Fruit fly (Drosophila melanogaster) whole organism, embryonic: ENCODE measurements around the gene sif.

Experiments used
- Antp ChIP-seq: fragments of 200-800 bp; sonication (Bioruptor generic); optimal IDR thresholded peaks from 3 replicates; lab custom pipeline; 2016; ENCODE audit warnings: missing biosample characterization, missing genetic modification characterization
- Atf6 ChIP-seq: fragments of 200-800 bp; sonication (Bioruptor generic); IDR thresholded peaks from 2 replicates; pipeline ENCODE4 v1.3.6; 2022; ENCODE audit warnings: missing biosample characterization, missing genetic modification characterization
- Bdp1 ChIP-seq: fragments of 200-800 bp; sonication (Bioruptor generic); optimal IDR thresholded peaks from 3 replicates; lab custom pipeline; 2016; ENCODE audit warnings: missing biosample characterization, missing genetic modification characterization
- CG10274 ChIP-seq: fragments of 200-800 bp; sonication (Bioruptor generic); optimal IDR thresholded peaks from 3 replicates; lab custom pipeline; 2017; ENCODE audit warnings: missing biosample characterization, mild to moderate bottlenecking, missing genetic modification characterization
- CG10431 ChIP-seq: fragments of 200-800 bp; sonication (Bioruptor generic); optimal IDR thresholded peaks from 3 replicates; lab custom pipeline; 2018; ENCODE audit warnings: missing biosample characterization, mild to moderate bottlenecking, missing genetic modification characterization
- CG12391 ChIP-seq: fragments of 200-800 bp; sonication (Bioruptor generic); optimal IDR thresholded peaks from 3 replicates; lab custom pipeline; 2018; ENCODE audit warnings: missing biosample characterization, mild to moderate bottlenecking, missing genetic modification characterization, moderate library complexity
- CG17186 ChIP-seq: fragments of 200-800 bp; sonication (Bioruptor generic); optimal IDR thresholded peaks from 3 replicates; lab custom pipeline; 2017; ENCODE audit warnings: missing biosample characterization, missing genetic modification reagents, missing genetic modification characterization
- CG17912 ChIP-seq: fragments of 200-800 bp; sonication (Bioruptor generic); optimal IDR thresholded peaks from 2 replicates; lab custom pipeline; 2018; ENCODE audit warnings: missing biosample characterization, mild to moderate bottlenecking, missing genetic modification characterization
- CG1832 ChIP-seq: fragments of 200-800 bp; sonication (Bioruptor generic); optimal IDR thresholded peaks from 2 replicates; lab custom pipeline; 2017; ENCODE audit warnings: missing biosample characterization, mild to moderate bottlenecking, missing genetic modification characterization, inconsistent platforms
- CG2116 ChIP-seq: fragments of 200-800 bp; sonication (Bioruptor generic); optimal IDR thresholded peaks from 3 replicates; lab custom pipeline; 2018; ENCODE audit warnings: missing biosample characterization, mild to moderate bottlenecking, missing genetic modification characterization
- CG2120 ChIP-seq: fragments of 200-800 bp; sonication (Bioruptor generic); optimal IDR thresholded peaks from 3 replicates; lab custom pipeline; 2016; ENCODE audit warnings: missing biosample characterization, missing genetic modification characterization
- CG2712 ChIP-seq: fragments of 200-800 bp; optimal IDR thresholded peaks from 3 replicates; lab custom pipeline; 2019; ENCODE audit warnings: missing biosample characterization, mild to moderate bottlenecking, missing genetic modification characterization, moderate library complexity
- CG33557 ChIP-seq: fragments of 200-800 bp; sonication (Bioruptor generic); optimal IDR thresholded peaks from 2 replicates; lab custom pipeline; 2019; ENCODE audit warnings: missing biosample characterization, mild to moderate bottlenecking, missing genetic modification characterization, moderate library complexity
- CG34224 ChIP-seq: fragments of 200-800 bp; sonication (Bioruptor generic); IDR thresholded peaks from 3 replicates; pipeline ENCODE4 v1.3.6; 2022; ENCODE audit warnings: missing biosample characterization, missing genetic modification characterization; ENCODE audit not compliant: partially characterized antibody
- CG4282 ChIP-seq: fragments of 200-800 bp; sonication (Bioruptor generic); optimal IDR thresholded peaks from 2 replicates; lab custom pipeline; 2016; ENCODE audit warnings: missing biosample characterization, missing genetic modification characterization
- CG5180 ChIP-seq: fragments of 200-800 bp; sonication (Bioruptor generic); optimal IDR thresholded peaks from 3 replicates; lab custom pipeline; 2017; ENCODE audit warnings: missing biosample characterization, missing genetic modification characterization, mild to moderate bottlenecking, moderate library complexity, missing genetic modification reagents
- CG6254 ChIP-seq: fragments of 200-800 bp; sonication (Bioruptor generic); optimal IDR thresholded peaks from 3 replicates; lab custom pipeline; 2017; ENCODE audit warnings: mild to moderate bottlenecking, missing biosample characterization, missing genetic modification reagents, missing genetic modification characterization
- CG6854 ChIP-seq: fragments of 200-800 bp; sonication (Bioruptor generic); optimal IDR thresholded peaks from 3 replicates; lab custom pipeline; 2017; ENCODE audit warnings: missing biosample characterization, mild to moderate bottlenecking, missing genetic modification characterization
- CG8290 ChIP-seq, 3 experiments: fragments of 200-800 bp; sonication (Bioruptor generic); optimal IDR thresholded peaks; 2 replicates each; lab custom pipeline; 2016 to 2019; ENCODE audit warnings: missing biosample characterization in 3 of 3, missing genetic modification characterization in 3 of 3, mild to moderate bottlenecking in 2 of 3, moderate library complexity in 1 of 3
- CG8478 ChIP-seq: fragments of >200 bp; optimal IDR thresholded peaks from 2 replicates; lab custom pipeline; 2018
- CG9817 ChIP-seq: fragments of 200-800 bp; sonication (Bioruptor generic); optimal IDR thresholded peaks from 2 replicates; lab custom pipeline; 2018; ENCODE audit warnings: missing biosample characterization, mild to moderate bottlenecking, missing genetic modification characterization, moderate library complexity
- Chrac-16 ChIP-seq: fragments of 200-800 bp; sonication (Bioruptor generic); optimal IDR thresholded peaks from 3 replicates; lab custom pipeline; 2016; ENCODE audit warnings: missing biosample characterization, missing genetic modification characterization
- D19A ChIP-seq: fragments of 200-800 bp; optimal IDR thresholded peaks from 3 replicates; lab custom pipeline; 2019; ENCODE audit warnings: missing biosample characterization, mild to moderate bottlenecking, missing genetic modification characterization, moderate library complexity
- Ets65A ChIP-seq: fragments of 200-800 bp; sonication (Bioruptor generic); peaks from one replicate; lab custom pipeline; 2016; ENCODE audit warnings: missing biosample characterization, missing genetic modification characterization
- Hmx ChIP-seq: fragments of 200-800 bp; sonication (Bioruptor generic); optimal IDR thresholded peaks from 2 replicates; lab custom pipeline; 2016; ENCODE audit warnings: missing biosample characterization, missing genetic modification characterization
- Hsf ChIP-seq: fragments of 200-800 bp; sonication (Bioruptor generic); optimal IDR thresholded peaks from 3 replicates; lab custom pipeline; 2016; ENCODE audit warnings: missing biosample characterization, missing genetic modification characterization
- Kr ChIP-seq: fragments of 200-800 bp; sonication (Bioruptor generic); optimal IDR thresholded peaks from 2 replicates; lab custom pipeline; 2017; ENCODE audit warnings: missing biosample characterization, mild to moderate bottlenecking, missing genetic modification characterization
- Neu2 ChIP-seq: fragments of 200-800 bp; sonication (Bioruptor generic); optimal IDR thresholded peaks from 3 replicates; lab custom pipeline; 2016; ENCODE audit warnings: missing biosample characterization, missing genetic modification characterization, borderline replicate concordance
- Oli ChIP-seq: fragments of 200-800 bp; sonication (Bioruptor generic); optimal IDR thresholded peaks from 2 replicates; lab custom pipeline; 2018; ENCODE audit warnings: missing biosample characterization, mild to moderate bottlenecking, missing genetic modification characterization, moderate library complexity
- Vsx1 ChIP-seq: fragments of 200-800 bp; sonication (Bioruptor generic); optimal IDR thresholded peaks from 2 replicates; lab custom pipeline; 2017; ENCODE audit warnings: missing biosample characterization, mild to moderate bottlenecking, missing genetic modification characterization, missing genetic modification reagents
- al ChIP-seq: fragments of 200-800 bp; sonication (Bioruptor generic); IDR thresholded peaks from 2 replicates; pipeline ENCODE4 v1.3.6; 2022; ENCODE audit warnings: missing biosample characterization, missing genetic modification characterization
- aop ChIP-seq: fragments of 200-800 bp; sonication (Bioruptor generic); IDR thresholded peaks from 2 replicates; pipeline ENCODE4 v1.3.6; 2022; ENCODE audit warnings: missing biosample characterization, missing genetic modification characterization
- bbx ChIP-seq: fragments of 200-800 bp; sonication (Bioruptor generic); IDR thresholded peaks from 2 replicates; pipeline ENCODE4 v1.3.6; 2022; ENCODE audit warnings: missing biosample characterization, missing genetic modification characterization; ENCODE audit not compliant: partially characterized antibody
- btn ChIP-seq: fragments of 200-800 bp; sonication (Bioruptor generic); optimal IDR thresholded peaks from 2 replicates; lab custom pipeline; 2016; ENCODE audit warnings: missing biosample characterization, missing genetic modification characterization
- corto ChIP-seq: fragments of 200-800 bp; sonication (Bioruptor generic); optimal IDR thresholded peaks from 2 replicates; lab custom pipeline; 2016; ENCODE audit warnings: missing biosample characterization, mild to moderate bottlenecking, missing genetic modification characterization, moderate library complexity
- en ChIP-seq: fragments of 200-800 bp; sonication (Bioruptor generic); optimal IDR thresholded peaks from 2 replicates; lab custom pipeline; 2016; ENCODE audit warnings: missing biosample characterization, missing genetic modification characterization
- fd3F ChIP-seq: fragments of 200-800 bp; sonication (Bioruptor generic); optimal IDR thresholded peaks from 2 replicates; lab custom pipeline; 2018; ENCODE audit warnings: missing biosample characterization, mild to moderate bottlenecking, missing genetic modification characterization, moderate library complexity
- fd64A ChIP-seq: fragments of 200-800 bp; sonication (Bioruptor generic); optimal IDR thresholded peaks from 3 replicates; lab custom pipeline; 2018; ENCODE audit warnings: missing biosample characterization, mild to moderate bottlenecking, missing genetic modification characterization
- hbn ChIP-seq: fragments of 200-800 bp; sonication (Bioruptor generic); IDR thresholded peaks from 2 replicates; pipeline ENCODE4 v1.3.6; 2022; ENCODE audit warnings: missing biosample characterization, missing genetic modification characterization; ENCODE audit not compliant: partially characterized antibody
- kni ChIP-seq: fragments of 200-800 bp; sonication (Bioruptor generic); optimal IDR thresholded peaks from 3 replicates; lab custom pipeline; 2017; ENCODE audit warnings: mild to moderate bottlenecking, missing biosample characterization, missing genetic modification reagents, missing genetic modification characterization
- lola ChIP-seq, 3 experiments: fragments of >200 bp in 2 of 3; fragments of 200-800 bp in 1 of 3; sonication (Bioruptor generic) in 1 of 3; optimal IDR thresholded peaks; 2 replicates each; lab custom pipeline; 2017 to 2019; ENCODE audit warnings: missing biosample characterization in 3 of 3, missing genetic modification characterization in 3 of 3, mild to moderate bottlenecking in 1 of 3, moderate library complexity in 1 of 3
- pnt ChIP-seq: fragments of 200-800 bp; sonication (Bioruptor generic); optimal IDR thresholded peaks from 3 replicates; lab custom pipeline; 2016; ENCODE audit warnings: missing biosample characterization, missing genetic modification characterization
- pzg ChIP-seq: fragments of 200-800 bp; sonication (Bioruptor generic); optimal IDR thresholded peaks from 3 replicates; lab custom pipeline; 2018; ENCODE audit warnings: missing biosample characterization, mild to moderate bottlenecking, missing genetic modification characterization, moderate library complexity
- row ChIP-seq: fragments of 200-800 bp; sonication (Bioruptor generic); IDR thresholded peaks from 3 replicates; pipeline ENCODE4 v1.3.6; 2022; ENCODE audit warnings: missing biosample characterization, missing genetic modification characterization
- salm ChIP-seq: fragments of 200-800 bp; sonication (Bioruptor generic); optimal IDR thresholded peaks from 2 replicates; lab custom pipeline; 2018; ENCODE audit warnings: missing biosample characterization, mild to moderate bottlenecking, missing genetic modification characterization
- slbo ChIP-seq: fragments of 200-800 bp; sonication (Bioruptor generic); IDR thresholded peaks from 2 replicates; pipeline ENCODE4 v1.3.6; 2022; ENCODE audit warnings: missing biosample characterization, missing genetic modification characterization
- tin ChIP-seq: fragments of 200-800 bp; sonication (Bioruptor generic); optimal IDR thresholded peaks from 3 replicates; lab custom pipeline; 2016; ENCODE audit warnings: missing biosample characterization, missing genetic modification characterization
- toy ChIP-seq: fragments of 200-800 bp; sonication (Bioruptor generic); IDR thresholded peaks from 2 replicates; pipeline ENCODE4 v1.3.6; 2022; ENCODE audit warnings: missing biosample characterization, missing genetic modification characterization
- wor ChIP-seq: fragments of 200-800 bp; sonication (Bioruptor generic); IDR thresholded peaks from 2 replicates; pipeline ENCODE4 v1.3.6; 2022; ENCODE audit warnings: missing biosample characterization, missing genetic modification characterization

sif gene

dm6 chr3L:5642837-5643236 lies 14.9 kb upstream of the sif start:
- TF ChIP-seq CG12391 (tag; lab: Kevin White, UChicago), result no peak
- TF ChIP-seq Kr, result no peak
- no peak for TF ChIP-seq al (GFP tag; lab: Robert Waterston, UW)
- TF ChIP-seq Neu2, result no peak
- TF ChIP-seq CG5180 (GFP tag; lab: Kevin White, UChicago), result no peak
- TF ChIP-seq aop (GFP tag; lab: Robert Waterston, UW), result no peak
- TF ChIP-seq Atf6 (GFP tag; lab: Robert Waterston, UW), result no peak
- TF ChIP-seq CG10274 (GFP tag; lab: Kevin White, UChicago), result no peak
- TF ChIP-seq CG17912, result no peak
- TF ChIP-seq slbo (GFP tag; lab: Robert Waterston, UW), result no peak
- TF ChIP-seq bbx (GFP tag; lab: Robert Waterston, UW), result no peak
- no peak for TF ChIP-seq kni (GFP tag; lab: Kevin White, UChicago)
- no peak for TF ChIP-seq fd64A
- no peak for TF ChIP-seq lola (GFP tag; optimal IDR thresholded peaks at IDR 0.05; lab: Kevin White, UChicago)
- TF ChIP-seq CG2712 (tag; lab: Kevin White, UChicago), result no peak
- no peak for TF ChIP-seq D19A (tag; lab: Kevin White, UChicago)
- no peak for TF ChIP-seq pnt
- no peak for TF ChIP-seq salm (tag; lab: Kevin White, UChicago)
- no peak for TF ChIP-seq CG9817 (tag; lab: Kevin White, UChicago)

- TF ChIP-seq row (GFP tag; lab: Robert Waterston, UW) (no peak), CG1832 (no peak)
Measured at dm6 chr3L:5643733-5644132, 14.0 kb upstream of the sif start.

dm6 chr3L:5654403-5654883 lies 3.3 kb upstream of the sif start, which contains the start of gene lin-28:
TSS of gene lin-28 (plus strand) at chr3L:5654681.
- TF ChIP-seq Chrac-16 (GFP tag; lab: Kevin White, UChicago) (no peak), kni (GFP tag; lab: Kevin White, UChicago) (peak; percentile 92), CG4282 (GFP tag; lab: Kevin White, UChicago) (no peak), CG8478 (lab: Kevin White, UChicago) (no peak), wor (no peak), pzg (GFP tag; lab: Kevin White, UChicago) (no peak), CG17186 (GFP tag; lab: Kevin White, UChicago) (no peak), tin (GFP tag; lab: Kevin White, UChicago) (no peak), en (GFP tag; lab: Kevin White, UChicago) (no peak), Ets65A (GFP tag; lab: Kevin White, UChicago) (no peak), Hmx (GFP tag; lab: Kevin White, UChicago) (no peak), CG10431 (GFP tag; lab: Kevin White, UChicago) (peak; percentile 84), Antp (GFP tag; lab: Kevin White, UChicago) (no peak), Bdp1 (GFP tag; lab: Kevin White, UChicago) (no peak), hbn (no peak), Hsf (GFP tag; lab: Kevin White, UChicago) (peak; percentile 19), corto (GFP tag; lab: Kevin White, UChicago) (no peak), fd3F (GFP tag; lab: Kevin White, UChicago) (no peak), CG6254 (GFP tag; lab: Kevin White, UChicago) (no peak), toy (no peak), Vsx1 (GFP tag; lab: Kevin White, UChicago) (peak; percentile 25), CG33557 (peak; percentile 55), CG8290 (GFP tag; optimal IDR thresholded peaks at IDR 0.05; lab: Kevin White, UChicago) (no peak), CG8290 (tag; optimal IDR thresholded peaks at IDR 0.05; lab: Kevin White, UChicago) (no peak), CG2116 (GFP tag; lab: Kevin White, UChicago) (no peak), btn (GFP tag; lab: Kevin White, UChicago) (no peak), Oli (no peak), CG2120 (GFP tag; lab: Kevin White, UChicago) (no peak), CG6854 (peak; percentile 14), CG34224 (GFP tag; lab: Robert Waterston, UW) (peak; percentile 37; the same call in 2 of the 3 replicates)
